Fruit fly (Drosophila melanogaster) whole organism, wandering third instar larva: ENCODE results near the gene CG32944.

ENCODE experiments used
- CG32264 ChIP-seq: fragments of 200-800 bp; sonication (Bioruptor generic); optimal IDR thresholded peaks from 2 replicates; lab custom pipeline; 2016; ENCODE audit warnings: missing biosample characterization, missing genetic modification characterization
- CG9705 ChIP-seq: fragments of 200-800 bp; sonication (Bioruptor generic); optimal IDR thresholded peaks from 2 replicates; lab custom pipeline; 2018; ENCODE audit warnings: missing biosample characterization, mild to moderate bottlenecking, missing genetic modification characterization
- Dfd ChIP-seq: fragments of >200 bp; optimal IDR thresholded peaks from 2 replicates; lab custom pipeline; 2017; ENCODE audit warnings: missing biosample characterization, missing genetic modification characterization
- Dif ChIP-seq: fragments of 200-275, 200-300 bp; sonication (Bioruptor generic); optimal IDR thresholded peaks from 2 replicates; lab custom pipeline; 2018; ENCODE audit warnings: missing biosample characterization, missing genetic modification characterization; ENCODE audit not compliant: partially characterized antibody
- GATAd ChIP-seq: sonication (Bioruptor generic); optimal IDR thresholded peaks from 2 replicates; lab custom pipeline; 2016; ENCODE audit warnings: missing biosample characterization, missing genetic modification characterization
- HLH106 ChIP-seq: fragments of 200-800 bp; optimal IDR thresholded peaks from 3 replicates; lab custom pipeline; 2019; ENCODE audit warnings: missing biosample characterization, mild to moderate bottlenecking, missing genetic modification characterization, moderate library complexity
- Hnf4 ChIP-seq: fragments of 200-800 bp; sonication (Bioruptor generic); optimal IDR thresholded peaks from 2 replicates; lab custom pipeline; 2016; ENCODE audit warnings: missing biosample characterization, mild to moderate bottlenecking, missing genetic modification characterization
- Hr78 ChIP-seq: fragments of >200 bp; optimal IDR thresholded peaks from 2 replicates; lab custom pipeline; 2017; ENCODE audit warnings: missing biosample characterization, missing genetic modification characterization
- Hr83 ChIP-seq: fragments of 200-300 bp; sonication (Bioruptor generic); optimal IDR thresholded peaks from 2 replicates; lab custom pipeline; 2016; ENCODE audit warnings: missing biosample characterization, mild to moderate bottlenecking, missing genetic modification characterization, moderate library complexity; ENCODE audit not compliant: poor library complexity, severe bottlenecking
- Myc ChIP-seq: fragments of >200 bp; optimal IDR thresholded peaks from 2 replicates; lab custom pipeline; 2017
- N ChIP-seq: fragments of >200 bp; optimal IDR thresholded peaks from 2 replicates; lab custom pipeline; 2018; ENCODE audit warnings: missing biosample characterization, missing external identifiers, missing genetic modification characterization
- Rel ChIP-seq, 2 experiments: fragments of 200-800 bp; sonication (Bioruptor generic) in 1 of 2; optimal IDR thresholded peaks; 2 replicates in 1 of 2; 3 replicates in 1 of 2; lab custom pipeline; 2016 to 2019; ENCODE audit warnings: mild to moderate bottlenecking in 2 of 2, missing biosample characterization in 2 of 2, missing genetic modification characterization in 2 of 2, moderate library complexity in 1 of 2
- Sp1 ChIP-seq: fragments of 200-800 bp; sonication (Bioruptor generic); optimal IDR thresholded peaks from 3 replicates; lab custom pipeline; 2019; ENCODE audit warnings: missing biosample characterization, mild to moderate bottlenecking, missing genetic modification characterization, moderate library complexity
- Vsx2 ChIP-seq: fragments of 200-300, 225-300 bp; sonication (Bioruptor generic); optimal IDR thresholded peaks from 2 replicates; lab custom pipeline; 2018; ENCODE audit warnings: missing biosample characterization, missing genetic modification characterization; ENCODE audit not compliant: partially characterized antibody
- brk ChIP-seq: fragments of 200-800 bp; sonication (Bioruptor generic); optimal IDR thresholded peaks from 2 replicates; lab custom pipeline; 2016; ENCODE audit warnings: missing biosample characterization, mild to moderate bottlenecking, missing genetic modification characterization
- dl ChIP-seq, 2 experiments: fragments of 175-275, 200-275 bp in 1 of 2; fragments of 200-275 bp in 1 of 2; sonication (Bioruptor generic); optimal IDR thresholded peaks; lab custom pipeline; 2018; ENCODE audit warnings: mild to moderate bottlenecking in 2 of 2, missing biosample characterization in 2 of 2, missing genetic modification characterization in 2 of 2, moderate library complexity in 2 of 2; ENCODE audit not compliant: partially characterized antibody in 2 of 2, insufficient read depth in 1 of 2
- dmrt93B ChIP-seq: fragments of 200-800 bp; sonication (Bioruptor generic); optimal IDR thresholded peaks from 2 replicates; lab custom pipeline; 2018; ENCODE audit warnings: missing biosample characterization, mild to moderate bottlenecking, missing genetic modification characterization
- dsf ChIP-seq: sonication (Bioruptor generic); optimal IDR thresholded peaks from 2 replicates; lab custom pipeline; 2016; ENCODE audit warnings: missing biosample characterization, missing genetic modification characterization, borderline replicate concordance
- foxo ChIP-seq, 2 experiments: fragments of 200-800 bp; sonication (Bioruptor generic); optimal IDR thresholded peaks; 2 replicates in 1 of 2; 3 replicates in 1 of 2; lab custom pipeline; 2016 to 2017; ENCODE audit warnings: missing biosample characterization in 2 of 2, missing genetic modification characterization in 2 of 2
- h ChIP-seq: fragments of 200-800 bp; sonication (Bioruptor generic); optimal IDR thresholded peaks from 3 replicates; lab custom pipeline; 2016; ENCODE audit warnings: missing biosample characterization, mild to moderate bottlenecking, missing genetic modification characterization
- lola ChIP-seq: fragments of >200 bp; optimal IDR thresholded peaks from 2 replicates; lab custom pipeline; 2017; ENCODE audit warnings: missing biosample characterization, missing genetic modification characterization
- psq ChIP-seq: fragments of 200-800 bp; sonication (Bioruptor generic); optimal IDR thresholded peaks from 3 replicates; lab custom pipeline; 2017; ENCODE audit warnings: missing biosample characterization, mild to moderate bottlenecking, missing genetic modification characterization, moderate library complexity
- rgr ChIP-seq: fragments of 200-800 bp; sonication (Bioruptor generic); optimal IDR thresholded peaks from 3 replicates; lab custom pipeline; 2016; ENCODE audit warnings: missing biosample characterization, mild to moderate bottlenecking, missing genetic modification characterization
- sage ChIP-seq: fragments of 200-800 bp; sonication (Bioruptor generic); optimal IDR thresholded peaks from 2 replicates; lab custom pipeline; 2016; ENCODE audit warnings: missing biosample characterization, mild to moderate bottlenecking, missing genetic modification characterization
- sv ChIP-seq: fragments of 200-800 bp; sonication (Bioruptor generic); optimal IDR thresholded peaks from 3 replicates; lab custom pipeline; 2016; ENCODE audit warnings: missing biosample characterization, missing genetic modification characterization
- tai ChIP-seq: sonication (Bioruptor generic); optimal IDR thresholded peaks from 2 replicates; lab custom pipeline; 2016; ENCODE audit warnings: missing biosample characterization, missing genetic modification characterization
- usp ChIP-seq: fragments of >200 bp; optimal IDR thresholded peaks from 2 replicates; lab custom pipeline; 2017; ENCODE audit warnings: missing biosample characterization, missing genetic modification characterization

CG32944 gene

dm6 chr3R:4450721-4451120 is 31.3 kb upstream of the CG32944 start:
- TF ChIP-seq Dif (GFP tag; lab: Kevin White, UChicago) (no peak), dl (GFP tag; optimal IDR thresholded peaks at IDR 0.05; lab: Kevin White, UChicago; ENCODE audit: insufficient read depth in 1 of 2, partially characterized antibody in 2 of 2) (no peak), HLH106 (tag; lab: Kevin White, UChicago) (no peak)

dm6 chr3R:4449256-4449655 is 29.9 kb upstream of the CG32944 start:
- TF ChIP-seq dsf (no peak), CG9705 (GFP tag; lab: Kevin White, UChicago) (no peak), h (GFP tag; lab: Kevin White, UChicago) (no peak), Hr78 (GFP tag; lab: Kevin White, UChicago) (no peak), Dif (GFP tag; lab: Kevin White, UChicago) (no peak), Hnf4 (no peak), sv (no peak)

- TF ChIP-seq HLH106 (tag; lab: Kevin White, UChicago) (no peak), rgr (GFP tag; lab: Kevin White, UChicago) (peak; percentile 56), Rel (GFP tag; optimal IDR thresholded peaks at IDR 0.05; lab: Kevin White, UChicago) (no peak), Rel (tag; optimal IDR thresholded peaks at IDR 0.05; lab: Kevin White, UChicago) (peak; percentile 50), psq (GFP tag; lab: Kevin White, UChicago) (no peak), tai (GFP tag; lab: Kevin White, UChicago) (no peak), Dif (GFP tag; lab: Kevin White, UChicago) (no peak)
Measured at dm6 chr3R:4446455-4447224, 27.3 kb upstream of the CG32944 start.

dm6 chr3R:4445083-4445482 is 25.7 kb upstream of the CG32944 start:
- TF ChIP-seq CG32264 (GFP tag; lab: Kevin White, UChicago) = no peak
- no peak for TF ChIP-seq sage
- no peak for TF ChIP-seq Dif (GFP tag; lab: Kevin White, UChicago)
- no peak for TF ChIP-seq Hr78 (GFP tag; lab: Kevin White, UChicago)
- TF ChIP-seq tai (GFP tag; lab: Kevin White, UChicago) = no peak
- no peak for TF ChIP-seq rgr (GFP tag; lab: Kevin White, UChicago)
- TF ChIP-seq usp (GFP tag; lab: Kevin White, UChicago) = no peak
- no peak for TF ChIP-seq dl (GFP tag; optimal IDR thresholded peaks at IDR 0.05; lab: Kevin White, UChicago; ENCODE audit: insufficient read depth in 1 of 2, partially characterized antibody in 2 of 2)
- TF ChIP-seq N (GFP tag; lab: Kevin White, UChicago) = no peak
- TF ChIP-seq foxo (GFP tag; optimal IDR thresholded peaks at IDR 0.05; lab: Kevin White, UChicago) = no peak
- no peak for TF ChIP-seq CG9705 (GFP tag; lab: Kevin White, UChicago)
- TF ChIP-seq brk = no peak
- no peak for TF ChIP-seq dsf
- TF ChIP-seq GATAd = no peak

dm6 chr3R:4437817-4438216 is 18.4 kb upstream of the CG32944 start:
- TF ChIP-seq CG32264 (GFP tag; lab: Kevin White, UChicago) = no peak
- TF ChIP-seq CG9705 (GFP tag; lab: Kevin White, UChicago) = no peak
- no peak for TF ChIP-seq psq (GFP tag; lab: Kevin White, UChicago)
- TF ChIP-seq Dfd (GFP tag; lab: Kevin White, UChicago) = no peak
- TF ChIP-seq dsf = no peak
- no peak for TF ChIP-seq lola
- no peak for TF ChIP-seq sv
- TF ChIP-seq HLH106 (tag; lab: Kevin White, UChicago) = no peak
- TF ChIP-seq Vsx2 (GFP tag; lab: Kevin White, UChicago) = no peak
- TF ChIP-seq dl (GFP tag; optimal IDR thresholded peaks at IDR 0.05; lab: Kevin White, UChicago; ENCODE audit: insufficient read depth in 1 of 2, partially characterized antibody in 2 of 2) = no peak
- no peak for TF ChIP-seq Sp1 (GFP tag; lab: Kevin White, UChicago)
- no peak for TF ChIP-seq Hr83 (GFP tag; lab: Kevin White, UChicago)
- TF ChIP-seq rgr (GFP tag; lab: Kevin White, UChicago) = no peak
- no peak for TF ChIP-seq usp (GFP tag; lab: Kevin White, UChicago)
- no peak for TF ChIP-seq Myc
- no peak for TF ChIP-seq foxo (GFP tag; optimal IDR thresholded peaks at IDR 0.05; lab: Kevin White, UChicago)
- no peak for TF ChIP-seq dmrt93B (GFP tag; lab: Kevin White, UChicago)
- no peak for TF ChIP-seq Hr78 (GFP tag; lab: Kevin White, UChicago)
